ENCODE assay signal across 5 fruit fly cellular contexts in genomic region chrX:14237873-14238394, dm6.
A peak's percentile ranks its signal among the peaks of the same experiment; 100 is the strongest.
TF ChIP-seq lines count a peak whose summit lies in the region.

Gene Fbxl4, minus strand, starts transcription at chrX:14237923.
Gene Dus2, plus strand, starts transcription at chrX:14237988.

- TF ChIP-seq CTCF in whole organism, embryonic (GFP tag; optimal IDR thresholded peaks at IDR 0.05; lab: Kevin White, UChicago) = peak; percentile 24

TF ChIP-seq in whole organism, adult, 20 proteins besides CTCF, POLR2A, EP300 and RAD21 (continues in another document):
- TF ChIP-seq CG14711 (tag; optimal IDR thresholded peaks at IDR 0.05; lab: Kevin White, UChicago) (peak; percentile 84), Hr96 (GFP tag; optimal IDR thresholded peaks at IDR 0.05; lab: Kevin White, UChicago) (peak; percentile 93), Mnt (GFP tag; optimal IDR thresholded peaks at IDR 0.05; lab: Kevin White, UChicago) (peak; percentile 88), ovo (GFP tag; optimal IDR thresholded peaks at IDR 0.05; lab: Kevin White, UChicago) (peak; percentile 79), CG1620 (GFP tag; optimal IDR thresholded peaks at IDR 0.05; lab: Kevin White, UChicago) (peak; percentile 94), Crg-1 (GFP tag; optimal IDR thresholded peaks at IDR 0.05; lab: Kevin White, UChicago) (peak; percentile 81), cic (GFP tag; optimal IDR thresholded peaks at IDR 0.05; lab: Kevin White, UChicago) (no peak), CG7045 (GFP tag; optimal IDR thresholded peaks at IDR 0.05; lab: Kevin White, UChicago) (peak; percentile 81), CG11617 (GFP tag; optimal IDR thresholded peaks at IDR 0.05; lab: Kevin White, UChicago) (peak; percentile 93), CG12768 (GFP tag; optimal IDR thresholded peaks at IDR 0.05; lab: Kevin White, UChicago) (peak; percentile 79), toe (GFP tag; optimal IDR thresholded peaks at IDR 0.05; lab: Kevin White, UChicago) (peak; percentile 91), CG7101 (tag; optimal IDR thresholded peaks at IDR 0.05; lab: Kevin White, UChicago) (peak; percentile 87), pad (GFP tag; optimal IDR thresholded peaks at IDR 0.05; lab: Kevin White, UChicago) (peak; percentile 83), tj (GFP tag; optimal IDR thresholded peaks at IDR 0.05; lab: Kevin White, UChicago) (peak; percentile 81), bab1 (GFP tag; optimal IDR thresholded peaks at IDR 0.05; lab: Kevin White, UChicago) (peak; percentile 92), cnc (optimal IDR thresholded peaks at IDR 0.05; lab: Kevin White, UChicago) (no peak), CG5204 (GFP tag; optimal IDR thresholded peaks at IDR 0.05; lab: Kevin White, UChicago) (no peak), kay (GFP tag; lab: Kevin White, UChicago; ENCODE audit: borderline replicate concordance) (no peak)

TF ChIP-seq in whole organism, embryonic, 481 proteins besides CTCF, POLR2A, EP300 and RAD21 (continues in another document):
- TF ChIP-seq CG3995 (GFP tag; optimal IDR thresholded peaks at IDR 0.05; lab: Kevin White, UChicago) (peak; percentile 75), Sin3A (optimal IDR thresholded peaks at IDR 0.05; lab: Kevin White, UChicago) (peak; percentile 35), croc (GFP tag; conservative IDR thresholded peaks at IDR 0.05; lab: Robert Waterston, UW) (peak; percentile 88), CG16813 (GFP tag; IDR thresholded peaks at IDR 0.05; lab: Robert Waterston, UW; ENCODE audit: partially characterized antibody) (peak; percentile 35; the same call in 1 of the 3 replicates), repo (GFP tag; optimal IDR thresholded peaks at IDR 0.05; lab: Kevin White, UChicago) (peak; percentile 83), CG1529 (GFP tag; optimal IDR thresholded peaks at IDR 0.05; lab: Kevin White, UChicago) (peak; percentile 76), Pdp1 (GFP tag; optimal IDR thresholded peaks at IDR 0.05; lab: Kevin White, UChicago) (peak; percentile 93 to 96), CG7556 (GFP tag; optimal IDR thresholded peaks at IDR 0.05; lab: Kevin White, UChicago) (peak; percentile 89), D (optimal IDR thresholded peaks at IDR 0.05; lab: Kevin White, UChicago) (no peak), D (GFP tag; optimal IDR thresholded peaks at IDR 0.05; lab: Kevin White, UChicago) (peak; percentile 87), trem (tag; optimal IDR thresholded peaks at IDR 0.05; lab: Kevin White, UChicago) (peak; percentile 80), CG4424 (GFP tag; optimal IDR thresholded peaks at IDR 0.05; lab: Kevin White, UChicago) (peak; percentile 95), CG2120 (GFP tag; optimal IDR thresholded peaks at IDR 0.05; lab: Kevin White, UChicago) (peak; percentile 96), CG7357 (GFP tag; IDR thresholded peaks at IDR 0.05; lab: Robert Waterston, UW) (peak; percentile 86), gce (GFP tag; IDR thresholded peaks at IDR 0.05; lab: Robert Waterston, UW) (peak; percentile 88), Eip74EF (GFP tag; optimal IDR thresholded peaks at IDR 0.05; lab: Kevin White, UChicago) (peak in 1 of 2 experiments; percentile 70), Atf-2 (GFP tag; optimal IDR thresholded peaks at IDR 0.05; lab: Kevin White, UChicago) (peak; percentile 88), BEAF-32 (GFP tag; optimal IDR thresholded peaks at IDR 0.05; lab: Kevin White, UChicago) (peak; percentile 64)

TF ChIP-seq in whole organism, prepupa, 60 proteins besides CTCF, POLR2A, EP300 and RAD21 (continues in another document):
- TF ChIP-seq topi (GFP tag; optimal IDR thresholded peaks at IDR 0.05; lab: Kevin White, UChicago) (peak; percentile 94), net (GFP tag; optimal IDR thresholded peaks at IDR 0.05; lab: Kevin White, UChicago) (peak; percentile 85), Sox102F (GFP tag; optimal IDR thresholded peaks at IDR 0.05; lab: Kevin White, UChicago) (peak; percentile 86), CG11902 (GFP tag; optimal IDR thresholded peaks at IDR 0.05; lab: Kevin White, UChicago) (peak; percentile 88), Sox15 (GFP tag; optimal IDR thresholded peaks at IDR 0.05; lab: Kevin White, UChicago) (peak; percentile 91), lz (GFP tag; optimal IDR thresholded peaks at IDR 0.05; lab: Kevin White, UChicago) (peak; percentile 93), CG15336 (GFP tag; IDR thresholded peaks at IDR 0.05; lab: Robert Waterston, UW) (peak; percentile 85), dsx (GFP tag; optimal IDR thresholded peaks at IDR 0.05; lab: Kevin White, UChicago; ENCODE audit: poor library complexity, severe bottlenecking) (peak; percentile 76), Eip93F (GFP tag; optimal IDR thresholded peaks at IDR 0.05; lab: Kevin White, UChicago) (peak; percentile 68), spab (GFP tag; optimal IDR thresholded peaks at IDR 0.05; lab: Kevin White, UChicago) (peak; percentile 73), fd59A (GFP tag; optimal IDR thresholded peaks at IDR 0.05; lab: Kevin White, UChicago) (peak; percentile 76), fd85E (GFP tag; optimal IDR thresholded peaks at IDR 0.05; lab: Kevin White, UChicago) (no peak), Hr38 (GFP tag; optimal IDR thresholded peaks at IDR 0.05; lab: Kevin White, UChicago) (peak; percentile 47), CG8119 (GFP tag; IDR thresholded peaks at IDR 0.05; lab: Robert Waterston, UW) (peak; percentile 85), Smox (GFP tag; optimal IDR thresholded peaks at IDR 0.05; lab: Kevin White, UChicago) (peak; percentile 90), CG8319 (GFP tag; optimal IDR thresholded peaks at IDR 0.05; lab: Kevin White, UChicago) (peak; percentile 87), Lpt (GFP tag; optimal IDR thresholded peaks at IDR 0.05; lab: Kevin White, UChicago) (peak; percentile 77), CG31627 (GFP tag; optimal IDR thresholded peaks at IDR 0.05; lab: Kevin White, UChicago) (peak; percentile 94), CG6163 (GFP tag; IDR thresholded peaks at IDR 0.05; lab: Robert Waterston, UW) (peak; percentile 90)

TF ChIP-seq in whole organism, pupa, 21 proteins besides CTCF, POLR2A, EP300 and RAD21 (continues in another document):
- TF ChIP-seq fd96Ca (GFP tag; IDR thresholded peaks at IDR 0.05; lab: Robert Waterston, UW) (peak; percentile 91), CG14655 (GFP tag; optimal IDR thresholded peaks at IDR 0.05; lab: Kevin White, UChicago) (no peak), CG34367 (tag; optimal IDR thresholded peaks at IDR 0.05; lab: Kevin White, UChicago) (peak; percentile 84), CG8159 (tag; optimal IDR thresholded peaks at IDR 0.05; lab: Kevin White, UChicago) (peak; percentile 88), gl (tag; optimal IDR thresholded peaks at IDR 0.05; lab: Kevin White, UChicago) (peak; percentile 64), Ets98B (GFP tag; IDR thresholded peaks at IDR 0.05; lab: Robert Waterston, UW) (peak; percentile 89), CG17806 (tag; optimal IDR thresholded peaks at IDR 0.05; lab: Kevin White, UChicago) (peak; percentile 83), CG32121 (GFP tag; IDR thresholded peaks at IDR 0.05; lab: Robert Waterston, UW) (peak; percentile 87), CG8301 (tag; optimal IDR thresholded peaks at IDR 0.05; lab: Kevin White, UChicago) (peak; percentile 81), rn (GFP tag; IDR thresholded peaks at IDR 0.05; lab: Robert Waterston, UW) (peak; percentile 49; the same call in 1 of the 2 replicates), Snoo (tag; optimal IDR thresholded peaks at IDR 0.05; lab: Kevin White, UChicago) (peak; percentile 66), CG9948 (tag; optimal IDR thresholded peaks at IDR 0.05; lab: Kevin White, UChicago) (peak; percentile 81), CG12605 (GFP tag; IDR thresholded peaks at IDR 0.05; lab: Robert Waterston, UW) (0 out of 2 replicates have a peak, but pooled peaks have one; percentile 48), EcR (GFP tag; optimal IDR thresholded peaks at IDR 0.05; lab: Kevin White, UChicago) (no peak), CG15710 (tag; optimal IDR thresholded peaks at IDR 0.05; lab: Kevin White, UChicago) (peak; percentile 87), D1 (tag; optimal IDR thresholded peaks at IDR 0.05; lab: Kevin White, UChicago) (no peak), CG4496 (GFP tag; IDR thresholded peaks at IDR 0.05; lab: Robert Waterston, UW) (peak; percentile 91), Pif1A (GFP tag; optimal IDR thresholded peaks at IDR 0.05; lab: Kevin White, UChicago) (no peak), CG13204 (GFP tag; optimal IDR thresholded peaks at IDR 0.05; lab: Kevin White, UChicago) (no peak), Pif1B (GFP tag; optimal IDR thresholded peaks at IDR 0.05; lab: Kevin White, UChicago) (peak; percentile 64)

TF ChIP-seq in whole organism, wandering third instar larva, 38 proteins besides CTCF, POLR2A, EP300 and RAD21 (continues in another document):
- TF ChIP-seq Jra (GFP tag; optimal IDR thresholded peaks at IDR 0.05; lab: Kevin White, UChicago) (peak; percentile 80), CG32264 (GFP tag; optimal IDR thresholded peaks at IDR 0.05; lab: Kevin White, UChicago) (peak; percentile 62), woc (GFP tag; optimal IDR thresholded peaks at IDR 0.05; lab: Kevin White, UChicago) (peak; percentile 90), Dif (GFP tag; optimal IDR thresholded peaks at IDR 0.05; lab: Kevin White, UChicago; ENCODE audit: partially characterized antibody) (peak; percentile 98), Hr78 (GFP tag; optimal IDR thresholded peaks at IDR 0.05; lab: Kevin White, UChicago) (no peak), Dfd (GFP tag; optimal IDR thresholded peaks at IDR 0.05; lab: Kevin White, UChicago) (no peak), Sp1 (GFP tag; optimal IDR thresholded peaks at IDR 0.05; lab: Kevin White, UChicago) (peak; percentile 70), ey (GFP tag; optimal IDR thresholded peaks at IDR 0.05; lab: Kevin White, UChicago) (peak; percentile 88), dl (GFP tag; optimal IDR thresholded peaks at IDR 0.05; lab: Kevin White, UChicago; ENCODE audit: insufficient read depth in 1 of 2, partially characterized antibody in 2 of 2) (peak in 1 of 2 experiments; percentile 68), brk (GFP tag; optimal IDR thresholded peaks at IDR 0.05; lab: Kevin White, UChicago) (no peak), Abd-B (GFP tag; optimal IDR thresholded peaks at IDR 0.05; lab: Kevin White, UChicago) (no peak), tai (GFP tag; optimal IDR thresholded peaks at IDR 0.05; lab: Kevin White, UChicago) (no peak), dmrt93B (GFP tag; optimal IDR thresholded peaks at IDR 0.05; lab: Kevin White, UChicago) (peak; percentile 86), rgr (GFP tag; optimal IDR thresholded peaks at IDR 0.05; lab: Kevin White, UChicago) (peak; percentile 85), dsf (GFP tag; optimal IDR thresholded peaks at IDR 0.05; lab: Kevin White, UChicago; ENCODE audit: borderline replicate concordance) (no peak), CrebA (GFP tag; optimal IDR thresholded peaks at IDR 0.05; lab: Kevin White, UChicago; ENCODE audit: borderline replicate concordance) (no peak), h (GFP tag; optimal IDR thresholded peaks at IDR 0.05; lab: Kevin White, UChicago) (peak; percentile 89), fru (GFP tag; optimal IDR thresholded peaks at IDR 0.05; lab: Kevin White, UChicago) (peak; percentile 92), Vsx2 (GFP tag; optimal IDR thresholded peaks at IDR 0.05; lab: Kevin White, UChicago; ENCODE audit: partially characterized antibody) (peak; percentile 99), jim (GFP tag; optimal IDR thresholded peaks at IDR 0.05; lab: Kevin White, UChicago) (no peak), sage (GFP tag; optimal IDR thresholded peaks at IDR 0.05; lab: Kevin White, UChicago) (no peak), CG9705 (GFP tag; optimal IDR thresholded peaks at IDR 0.05; lab: Kevin White, UChicago) (peak; percentile 88)
